Worm (Caenorhabditis elegans): ENCODE measurements around the gene ceh-19.
A peak's percentile ranks its signal among the peaks of the same experiment; 100 is the strongest.

The ceh-19 gene

DNA sequence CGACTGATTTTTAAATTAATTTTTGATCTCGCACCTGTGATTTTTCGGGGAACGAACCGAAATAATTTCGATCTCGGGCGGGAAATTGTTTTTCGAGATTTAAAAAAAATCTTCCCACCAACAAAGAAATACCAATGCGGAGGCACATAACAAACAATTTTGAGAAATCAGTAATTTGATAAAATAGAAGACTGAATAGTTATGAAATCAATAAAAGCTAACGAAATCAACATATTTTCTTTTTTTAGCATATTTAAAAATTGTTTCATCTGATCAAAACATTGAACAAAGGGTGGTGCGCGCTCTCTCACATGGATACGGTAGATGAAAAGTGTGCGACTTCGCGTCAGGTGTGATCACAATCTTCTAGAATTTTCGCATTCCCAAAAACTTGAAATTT is 2.3 kb upstream of the ceh-19 start (continued):
- TF ChIP-seq snpc-3.4 (tag; optimal IDR thresholded peaks at IDR 0.05): peak; percentile 81
- TF ChIP-seq ceh-27 (GFP tag; optimal IDR thresholded peaks at IDR 0.05): no peak
- peak; percentile 52 for TF ChIP-seq lin-54 (GFP tag; optimal IDR thresholded peaks at IDR 0.05)
- peak; percentile 43 for TF ChIP-seq tbp1 (GFP tag; optimal IDR thresholded peaks at IDR 0.05)
- TF ChIP-seq dpff-1 (tag; optimal IDR thresholded peaks at IDR 0.05): no peak
- TF ChIP-seq let-526 (GFP tag; IDR thresholded peaks at IDR 0.05): no peak
- no peak for TF ChIP-seq lag-1 (GFP tag; IDR thresholded peaks at IDR 0.05)
- peak; percentile 92 for TF ChIP-seq lsl-1 (GFP tag; optimal IDR thresholded peaks at IDR 0.05)
- peak; percentile 61 for TF ChIP-seq tlf-1 (GFP tag; optimal IDR thresholded peaks at IDR 0.05)
- TF ChIP-seq B0336.3 (GFP tag; IDR thresholded peaks at IDR 0.05): no peak
- TF ChIP-seq aptf-2 (GFP tag; conservative IDR thresholded peaks at IDR 0.05): peak; percentile 91
- TF ChIP-seq nhr-80 (tag; optimal IDR thresholded peaks at IDR 0.05): no peak
- TF ChIP-seq B0035.1 (tag; optimal IDR thresholded peaks at IDR 0.05): no peak
- TF ChIP-seq F37B4.10 (GFP tag; IDR thresholded peaks at IDR 0.05): no peak
- no peak for TF ChIP-seq ama-1 (optimal IDR thresholded peaks at IDR 0.05)
- no peak for TF ChIP-seq ama-1 (GFP tag; optimal IDR thresholded peaks at IDR 0.05)
- no peak for TF ChIP-seq Y53G8AR.9 (GFP tag; conservative IDR thresholded peaks at IDR 0.05)
- peak; percentile 37 for TF ChIP-seq dpl-1 (GFP tag; optimal IDR thresholded peaks at IDR 0.05)
- TF ChIP-seq cebp-1 (GFP tag; IDR thresholded peaks at IDR 0.05): no peak
- no peak for TF ChIP-seq cebp-1 (tag; optimal IDR thresholded peaks at IDR 0.05)
- no peak for TF ChIP-seq ztf-28 (GFP tag; IDR thresholded peaks at IDR 0.05)
- TF ChIP-seq ceh-91 (GFP tag; IDR thresholded peaks at IDR 0.05): peak; percentile 84
- TF ChIP-seq nhr-120 (GFP tag; IDR thresholded peaks at IDR 0.05): no peak
- no peak for TF ChIP-seq lir-1 (GFP tag; conservative IDR thresholded peaks at IDR 0.05)
- TF ChIP-seq madf-8 (GFP tag; conservative IDR thresholded peaks at IDR 0.05): peak; percentile 76
- no peak for TF ChIP-seq ztf-18 (tag; optimal IDR thresholded peaks at IDR 0.05)
- TF ChIP-seq F10E7.11 (tag; optimal IDR thresholded peaks at IDR 0.05): no peak
- no peak for TF ChIP-seq Y56A3A.18 (GFP tag; IDR thresholded peaks at IDR 0.05)
- TF ChIP-seq ceh-100 (GFP tag; IDR thresholded peaks at IDR 0.05): no peak
- TF ChIP-seq hrde-1 (tag; optimal IDR thresholded peaks at IDR 0.05; ENCODE audit: borderline replicate concordance): peak; percentile 32
- no peak for TF ChIP-seq K11D2.4 (GFP tag; IDR thresholded peaks at IDR 0.05)
- no peak for TF ChIP-seq let-607 (tag; optimal IDR thresholded peaks at IDR 0.05)
- TF ChIP-seq hlh-26 (GFP tag; conservative IDR thresholded peaks at IDR 0.05): no peak
- TF ChIP-seq snpc-1.1 (tag; optimal IDR thresholded peaks at IDR 0.05; ENCODE audit: insufficient read depth): no peak
- TF ChIP-seq sptf-2 (GFP tag; optimal IDR thresholded peaks at IDR 0.05): no peak
- no peak for TF ChIP-seq unc-62 (GFP tag; optimal IDR thresholded peaks at IDR 0.05)
- peak; percentile 89 for TF ChIP-seq madf-6 (GFP tag; IDR thresholded peaks at IDR 0.05)
- TF ChIP-seq ceh-58 (GFP tag; IDR thresholded peaks at IDR 0.05): no peak
- 0 out of 2 replicates have a peak, but pooled peaks have one; percentile 13 for TF ChIP-seq ekl-4 (GFP tag; IDR thresholded peaks at IDR 0.05)
- no peak for TF ChIP-seq hmg-20 (GFP tag; IDR thresholded peaks at IDR 0.05)
- no peak for TF ChIP-seq F52B5.7 (tag; optimal IDR thresholded peaks at IDR 0.05)
- no peak for TF ChIP-seq T07F8.4 (tag; optimal IDR thresholded peaks at IDR 0.05)
- TF ChIP-seq Y67H2A.10 (GFP tag; conservative IDR thresholded peaks at IDR 0.05): no peak
- no peak for TF ChIP-seq sdz-38 (tag; optimal IDR thresholded peaks at IDR 0.05)
- TF ChIP-seq gei-17 (GFP tag; optimal IDR thresholded peaks at IDR 0.05): no peak
- TF ChIP-seq bed-1 (GFP tag; IDR thresholded peaks at IDR 0.05): no peak
- TF ChIP-seq atf-7 (tag; optimal IDR thresholded peaks at IDR 0.05): no peak
- no peak for TF ChIP-seq F22D6.2 (tag; optimal IDR thresholded peaks at IDR 0.05)
- TF ChIP-seq xnd-1 (tag; optimal IDR thresholded peaks at IDR 0.05): peak; percentile 71
- peak; percentile 81 for TF ChIP-seq D2030.7 (GFP tag; IDR thresholded peaks at IDR 0.05)

Measured in whole organism, young adult.